Worm (Caenorhabditis elegans) whole organism, mixed stage, embryonic: ENCODE data around the gene asp-3.

Experiments
- ces-1 ChIP-seq: fragments of 150-350 bp; optimal IDR thresholded peaks from 2 replicates; lab custom pipeline; 2014; ENCODE audit warnings: missing biosample characterization, missing genetic modification reagents, missing genetic modification characterization
- elt-1 ChIP-seq: sonication (generic microtip); optimal IDR thresholded peaks from 2 replicates; lab custom pipeline; 2017; ENCODE audit warnings: missing genetic modification characterization, mild to moderate bottlenecking, missing compliant biosample characterization, antibody characterized with exemption, moderate library complexity, borderline replicate concordance; ENCODE audit not compliant: insufficient read depth
- lsy-2 ChIP-seq: fragments of 150-350 bp; optimal IDR thresholded peaks from 2 replicates; lab custom pipeline; 2014; ENCODE audit warnings: missing biosample characterization, missing genetic modification characterization
- nhr-76 ChIP-seq: sonication (generic microtip); optimal IDR thresholded peaks from 2 replicates; lab custom pipeline; 2017; ENCODE audit warnings: missing biosample characterization, missing genetic modification characterization
- snpc-4 ChIP-seq: fragments of 150-350 bp; optimal IDR thresholded peaks from 2 replicates; lab custom pipeline; 2014; ENCODE audit warnings: missing biosample characterization, missing genetic modification characterization

ce11 chrX:6778014-6778413 is 12.8 kb upstream of the asp-3 start, which contains the start of gene irk-1:
- TF ChIP-seq ces-1 (GFP tag; lab: Kevin White, UChicago) = no peak
- no peak for TF ChIP-seq snpc-4 (tag; lab: Kevin White, UChicago)
- no peak for TF ChIP-seq nhr-76 (tag; lab: Kevin White, UChicago)
- no peak for TF ChIP-seq lsy-2 (tag; lab: Kevin White, UChicago)
- TF ChIP-seq elt-1 (tag; lab: Kevin White, UChicago) = no peak
